Worm (Caenorhabditis elegans): ENCODE data around the gene K02E7.1.

DNA sequence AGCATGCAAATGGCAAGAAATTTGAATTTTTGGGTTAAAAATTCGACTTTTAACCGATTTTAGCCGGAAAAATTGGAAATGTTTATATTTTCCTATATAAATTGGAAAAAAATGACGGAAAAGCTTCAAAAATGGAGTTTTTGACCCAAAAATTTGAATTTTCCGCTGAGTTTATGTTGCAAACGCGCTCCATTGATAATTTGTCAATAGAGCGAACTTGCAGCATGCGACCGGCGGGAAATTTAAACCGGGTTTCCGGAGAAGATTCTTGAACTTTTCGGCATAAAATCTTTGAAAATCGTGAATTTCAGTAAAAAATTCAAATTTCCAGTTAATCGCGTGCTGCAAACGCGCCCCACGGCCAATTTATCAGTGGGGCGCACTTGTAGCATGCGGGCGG is 48.4 kb downstream of the K02E7.1 start:
- TF ChIP-seq sox-2 (GFP tag; IDR thresholded peaks at IDR 0.05) (no peak), pha-4 (tag; optimal IDR thresholded peaks at IDR 0.05) (no peak), ama-1 (optimal IDR thresholded peaks at IDR 0.05) (no peak), sox-4 (tag; optimal IDR thresholded peaks at IDR 0.05) (no peak), che-1 (tag; optimal IDR thresholded peaks at IDR 0.05) (no peak), fkh-10 (GFP tag; optimal IDR thresholded peaks at IDR 0.05) (no peak), ref-2 (tag; optimal IDR thresholded peaks at IDR 0.05) (no peak)
